Worm (Caenorhabditis elegans): ENCODE results near the gene Y39A1A.22.

Gene Y39A1A.22

ce11 chrIII:10719057-10719456, 12.2 kb upstream of the Y39A1A.22 start (continued):
- TF ChIP-seq egl-43 (GFP tag; IDR thresholded peaks at IDR 0.05) (no peak), D1046.2 (GFP tag; IDR thresholded peaks at IDR 0.05) (no peak), ZK546.5 (tag; optimal IDR thresholded peaks at IDR 0.05) (no peak), nhr-11 (tag; optimal IDR thresholded peaks at IDR 0.05) (no peak), rbr-2 (tag; optimal IDR thresholded peaks at IDR 0.05) (no peak), set-16 (GFP tag; IDR thresholded peaks at IDR 0.05) (no peak), nhr-48 (tag; optimal IDR thresholded peaks at IDR 0.05) (peak; percentile 12)

ce11 chrIII:10718078-10718477, 11.2 kb upstream of the Y39A1A.22 start:
- TF ChIP-seq lsy-2 (tag; optimal IDR thresholded peaks at IDR 0.05) (peak in 1 of 2 experiments; percentile 41), hlh-11 (tag; optimal IDR thresholded peaks at IDR 0.05) (peak; percentile 27), jun-1 (tag; optimal IDR thresholded peaks at IDR 0.05) (no peak), unc-39 (tag; optimal IDR thresholded peaks at IDR 0.05) (no peak), mxl-2 (GFP tag; conservative IDR thresholded peaks at IDR 0.05) (no peak), nhr-28 (tag; optimal IDR thresholded peaks at IDR 0.05) (peak; percentile 88), mdt-29 (GFP tag; IDR thresholded peaks at IDR 0.05) (0 out of 2 replicates have a peak, but pooled peaks have one; percentile 23), F44E2.7 (GFP tag; IDR thresholded peaks at IDR 0.05) (no peak)

ce11 chrIII:10717479-10717878, 10.7 kb upstream of the Y39A1A.22 start:
- TF ChIP-seq hmg-1.1 (GFP tag; IDR thresholded peaks at IDR 0.05) (no peak), pqm-1 (tag; optimal IDR thresholded peaks at IDR 0.05) (no peak), mxl-3 (GFP tag; optimal IDR thresholded peaks at IDR 0.05) (peak; percentile 93), ctbp-1 (GFP tag; IDR thresholded peaks at IDR 0.05) (peak; percentile 11; the same call in 1 of the 2 replicates), madf-9 (GFP tag; conservative IDR thresholded peaks at IDR 0.05) (no peak), fkh-10 (GFP tag; optimal IDR thresholded peaks at IDR 0.05) (no peak), sdz-12 (GFP tag; optimal IDR thresholded peaks at IDR 0.05) (no peak), hif-1 (tag; optimal IDR thresholded peaks at IDR 0.05) (peak; percentile 58 to 99), ceh-28 (tag; optimal IDR thresholded peaks at IDR 0.05) (no peak), nhr-11 (tag; optimal IDR thresholded peaks at IDR 0.05) (peak; percentile 77), ceh-82 (tag; optimal IDR thresholded peaks at IDR 0.05) (no peak), Y5F2A.4 (GFP tag; optimal IDR thresholded peaks at IDR 0.05) (no peak), ama-1 (optimal IDR thresholded peaks at IDR 0.05) (peak; percentile 72), zag-1 (tag; optimal IDR thresholded peaks at IDR 0.05) (no peak), F26F4.8 (GFP tag; conservative IDR thresholded peaks at IDR 0.05) (no peak), ceh-62 (tag; optimal IDR thresholded peaks at IDR 0.05) (no peak), daf-16 (GFP tag; optimal IDR thresholded peaks at IDR 0.05) (peak in 1 of 2 experiments; percentile 30), daf-16 (tag; optimal IDR thresholded peaks at IDR 0.05) (peak; percentile 41), tag-97 (GFP tag; IDR thresholded peaks at IDR 0.05) (no peak), set-16 (GFP tag; IDR thresholded peaks at IDR 0.05) (no peak), nhr-41 (GFP tag; IDR thresholded peaks at IDR 0.05) (no peak), dve-1 (tag; optimal IDR thresholded peaks at IDR 0.05; ENCODE audit: insufficient read depth) (peak; percentile 93), gei-8 (GFP tag; optimal IDR thresholded peaks at IDR 0.05) (no peak), nhr-77 (tag; optimal IDR thresholded peaks at IDR 0.05) (peak; percentile 35), nhr-76 (tag; optimal IDR thresholded peaks at IDR 0.05) (no peak), daf-19 (GFP tag; conservative IDR thresholded peaks at IDR 0.05) (no peak), ceh-32 (tag; optimal IDR thresholded peaks at IDR 0.05; ENCODE audit: poor library complexity) (no peak), mes-2 (tag; optimal IDR thresholded peaks at IDR 0.05; ENCODE audit: poor library complexity, severe bottlenecking) (peak; percentile 37), Y75B8A.6 (GFP tag; IDR thresholded peaks at IDR 0.05) (no peak), ztf-7 (tag; optimal IDR thresholded peaks at IDR 0.05) (no peak), spr-1 (tag; optimal IDR thresholded peaks at IDR 0.05) (peak; percentile 33), zip-11 (GFP tag; IDR thresholded peaks at IDR 0.05) (no peak), nhr-102 (tag; optimal IDR thresholded peaks at IDR 0.05) (peak; percentile 38), ces-1 (GFP tag; optimal IDR thresholded peaks at IDR 0.05) (no peak), tra-1 (GFP tag; IDR thresholded peaks at IDR 0.05) (peak; percentile 64; the same call in 1 of the 2 replicates), dmd-8 (GFP tag; IDR thresholded peaks at IDR 0.05) (no peak), snpc-1.2 (GFP tag; IDR thresholded peaks at IDR 0.05) (no peak)

All from whole organism, L4 larva.